Fruit fly (Drosophila melanogaster) S2 (cell line): ENCODE data around the gene teq.

Experiments used
- CG8478 ChIP-seq: fragments of >200 bp; optimal IDR thresholded peaks from 2 replicates; lab custom pipeline; 2018
- CTCF ChIP-seq, 2 experiments: fragments of >200 bp; optimal IDR thresholded peaks; 2 replicates each; lab custom pipeline; 2018

dm6 chr3L:9051830-9052259, 22.6 kb upstream of the teq start:
- no peak for TF ChIP-seq CTCF (optimal IDR thresholded peaks at IDR 0.05; lab: Kevin White, UChicago)
- TF ChIP-seq CG8478 (lab: Kevin White, UChicago): no peak
